Worm (Caenorhabditis elegans): ENCODE results near the gene W06G6.17.

W06G6.17 gene

DNA sequence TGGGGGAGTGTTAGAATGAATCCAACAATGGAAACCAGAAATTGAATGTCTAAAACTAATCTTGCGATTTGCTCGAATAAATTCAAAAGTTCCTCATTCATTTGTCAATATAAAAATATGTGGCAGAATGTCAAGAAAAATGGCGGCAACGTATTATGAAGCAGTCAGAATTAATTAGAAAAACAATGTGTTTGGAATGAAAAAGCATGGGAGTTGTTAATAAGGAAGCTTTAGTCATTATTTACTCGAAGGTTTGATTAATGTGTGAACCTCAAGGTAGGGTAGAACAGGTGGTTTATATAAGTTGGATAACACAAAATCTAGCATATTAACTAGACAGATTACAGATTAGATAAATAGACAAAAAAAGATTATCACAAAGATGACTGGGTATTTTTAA lies 6.8 kb downstream of the W06G6.17 start, which contains the start of gene srw-76:
Gene srw-76 (minus strand): TSS at position 101 of the 400 bp plus-strand sequence.
- no peak for TF ChIP-seq Y48G9A.11 (GFP tag; IDR thresholded peaks at IDR 0.05)
- TF ChIP-seq madf-5 (GFP tag; IDR thresholded peaks at IDR 0.05): no peak
- no peak for TF ChIP-seq Y75B8A.6 (GFP tag; IDR thresholded peaks at IDR 0.05)
- TF ChIP-seq nhr-77 (tag; optimal IDR thresholded peaks at IDR 0.05): no peak
- TF ChIP-seq daf-8 (GFP tag; IDR thresholded peaks at IDR 0.05): no peak
- no peak for TF ChIP-seq F49E8.2 (tag; optimal IDR thresholded peaks at IDR 0.05; ENCODE audit: borderline replicate concordance)
- no peak for TF ChIP-seq hif-1 (tag; optimal IDR thresholded peaks at IDR 0.05)
- no peak for TF ChIP-seq nhr-111 (GFP tag; optimal IDR thresholded peaks at IDR 0.05)
- no peak for TF ChIP-seq pqm-1 (tag; optimal IDR thresholded peaks at IDR 0.05)
- TF ChIP-seq arid-1 (GFP tag; conservative IDR thresholded peaks at IDR 0.05): no peak

DNA sequence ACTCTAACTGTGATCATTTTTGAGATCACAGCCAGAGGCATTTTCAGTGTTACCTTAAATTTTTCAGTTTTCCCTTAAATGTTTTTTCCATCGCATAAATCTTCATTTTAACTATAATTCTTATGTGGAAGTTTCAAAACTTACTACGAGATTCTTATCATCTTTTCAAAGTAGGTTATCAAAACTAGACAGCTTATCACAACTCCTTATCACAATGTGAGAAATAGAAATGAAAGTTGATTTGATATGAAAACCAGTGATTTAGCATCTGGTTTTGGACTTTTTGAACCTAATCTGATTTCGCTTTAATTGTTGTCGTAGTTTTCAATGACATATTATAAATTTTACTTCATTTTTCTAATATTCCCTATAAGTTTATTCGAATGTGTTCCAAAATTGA lies 9.1 kb downstream of the W06G6.17 start, which contains the start of gene mltn-11:
Gene mltn-11 (plus strand): TSS at position 276 of the 400 bp plus-strand sequence.
- TF ChIP-seq pha-4 (GFP tag; IDR thresholded peaks at IDR 0.05) (no peak), pha-4 (tag; optimal IDR thresholded peaks at IDR 0.05) (no peak), nhr-237 (tag; optimal IDR thresholded peaks at IDR 0.05) (no peak), vab-7 (GFP tag; IDR thresholded peaks at IDR 0.05) (no peak), Y105C5A.15 (GFP tag; IDR thresholded peaks at IDR 0.05) (no peak), ceh-28 (tag; optimal IDR thresholded peaks at IDR 0.05) (no peak), arid-1 (GFP tag; conservative IDR thresholded peaks at IDR 0.05) (no peak), ZK546.5 (tag; optimal IDR thresholded peaks at IDR 0.05) (no peak), mdl-1 (tag; optimal IDR thresholded peaks at IDR 0.05) (no peak), aly-2 (tag; optimal IDR thresholded peaks at IDR 0.05) (no peak)

DNA sequence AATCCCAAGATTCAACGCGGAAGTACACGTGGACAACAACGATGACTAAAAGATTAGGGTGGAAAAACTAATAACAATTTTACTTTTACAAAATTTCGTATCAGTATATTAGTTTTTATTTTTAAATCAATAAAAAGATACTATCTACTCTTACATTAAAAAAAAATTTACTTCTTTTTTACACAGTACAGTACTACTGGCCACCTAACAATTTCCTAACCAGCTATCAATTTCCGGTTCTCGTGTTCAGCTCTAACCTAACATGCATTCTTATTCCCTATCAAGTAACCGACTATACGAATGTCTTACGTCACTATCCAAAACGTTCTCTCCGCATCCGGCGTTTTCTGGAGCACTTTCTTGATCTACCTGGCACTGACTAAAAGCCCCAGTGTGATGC lies 15.5 kb downstream of the W06G6.17 start, which contains the start of gene srd-21:
Gene srd-21 (plus strand): TSS at position 301 of the 400 bp plus-strand sequence.
- TF ChIP-seq pha-4 (GFP tag; IDR thresholded peaks at IDR 0.05) (no peak), pha-4 (tag; optimal IDR thresholded peaks at IDR 0.05) (no peak), unc-62 (GFP tag; optimal IDR thresholded peaks at IDR 0.05 in 1 of 2) (peak in 1 of 2 experiments; percentile 27), unc-62 (tag; optimal IDR thresholded peaks at IDR 0.05) (no peak), lin-1 (GFP tag; IDR thresholded peaks at IDR 0.05) (no peak), madf-5 (GFP tag; IDR thresholded peaks at IDR 0.05) (no peak), lin-13 (GFP tag; optimal IDR thresholded peaks at IDR 0.05) (no peak), mes-2 (tag; optimal IDR thresholded peaks at IDR 0.05; ENCODE audit: poor library complexity, severe bottlenecking) (no peak), aha-1 (tag) (peak; percentile 58), hif-1 (tag; optimal IDR thresholded peaks at IDR 0.05) (no peak), fkh-10 (GFP tag; optimal IDR thresholded peaks at IDR 0.05) (no peak), jun-1 (tag; optimal IDR thresholded peaks at IDR 0.05) (no peak), zfp-3 (GFP tag; conservative IDR thresholded peaks at IDR 0.05) (no peak), snpc-1.2 (GFP tag; IDR thresholded peaks at IDR 0.05) (no peak), ceh-20 (GFP tag; IDR thresholded peaks at IDR 0.05) (no peak), zip-2 (tag; optimal IDR thresholded peaks at IDR 0.05) (no peak), daf-12 (tag; optimal IDR thresholded peaks at IDR 0.05) (no peak)

DNA sequence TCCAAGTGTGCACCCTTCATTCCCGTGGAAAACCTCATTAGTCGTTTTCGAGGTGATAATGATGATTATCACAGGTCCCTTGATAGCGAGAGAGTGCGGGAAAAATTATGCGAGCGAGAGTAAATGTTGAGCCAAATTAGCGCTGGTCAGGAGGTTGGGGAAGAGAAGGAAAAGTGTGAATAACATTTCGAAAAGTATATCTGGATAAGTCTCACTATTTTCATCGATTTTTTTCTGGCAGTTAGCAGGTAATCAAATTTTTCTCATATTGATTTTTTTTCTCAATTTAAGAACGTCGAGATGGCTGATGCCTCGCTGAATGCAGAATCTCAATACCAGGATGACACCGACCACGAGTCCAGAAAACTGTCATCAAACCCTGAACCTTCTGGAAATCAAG lies 16.1 kb downstream of the W06G6.17 start, which contains the start of gene W06G6.2:
Gene W06G6.2 (plus strand): TSS at position 301 of the 400 bp plus-strand sequence.
- no peak for TF ChIP-seq ztf-7 (tag; optimal IDR thresholded peaks at IDR 0.05)
- no peak for TF ChIP-seq lin-38 (GFP tag; IDR thresholded peaks at IDR 0.05)
- no peak for TF ChIP-seq ama-1 (optimal IDR thresholded peaks at IDR 0.05)
- TF ChIP-seq lim-7 (GFP tag; IDR thresholded peaks at IDR 0.05): no peak
- no peak for TF ChIP-seq dpl-1 (GFP tag; optimal IDR thresholded peaks at IDR 0.05)
- TF ChIP-seq daf-8 (GFP tag; IDR thresholded peaks at IDR 0.05): no peak
- TF ChIP-seq attf-4 (tag; optimal IDR thresholded peaks at IDR 0.05): no peak
- no peak for TF ChIP-seq Y75B8A.6 (GFP tag; IDR thresholded peaks at IDR 0.05)
- no peak for TF ChIP-seq nhr-42 (GFP tag; IDR thresholded peaks at IDR 0.05)
- TF ChIP-seq F10B5.3 (tag; optimal IDR thresholded peaks at IDR 0.05): no peak
- no peak for TF ChIP-seq Y5F2A.4 (GFP tag; optimal IDR thresholded peaks at IDR 0.05)
- no peak for TF ChIP-seq dmd-6 (GFP tag; IDR thresholded peaks at IDR 0.05)
- TF ChIP-seq nhr-102 (tag; optimal IDR thresholded peaks at IDR 0.05): no peak
- TF ChIP-seq lin-1 (GFP tag; IDR thresholded peaks at IDR 0.05): no peak
- TF ChIP-seq lin-15B (tag; optimal IDR thresholded peaks at IDR 0.05): no peak
- no peak for TF ChIP-seq dmd-9 (GFP tag; IDR thresholded peaks at IDR 0.05)
- no peak for TF ChIP-seq ZK337.2 (GFP tag; IDR thresholded peaks at IDR 0.05)
- no peak for TF ChIP-seq lin-13 (GFP tag; optimal IDR thresholded peaks at IDR 0.05)
- no peak for TF ChIP-seq R02D3.7 (tag; optimal IDR thresholded peaks at IDR 0.05)

All from whole organism, L4 larva.